Fruit fly (Drosophila melanogaster): ENCODE measurements around the gene if.
A peak's percentile ranks its signal among the peaks of the same experiment; 100 is the strongest.

dm6 chrX:16820665-16821064 lies 37.4 kb upstream of the if start:
- no peak for TF ChIP-seq CG8478 (optimal IDR thresholded peaks at IDR 0.05)
- peak; percentile 63 to 69 for TF ChIP-seq CTCF (optimal IDR thresholded peaks at IDR 0.05)

Data from S2 (cell line).